Worm (Caenorhabditis elegans) whole organism, late embryonic: ENCODE measurements around the gene pcca-1.

Experiments used
- C08G9.2 ChIP-seq: sonication (generic microtip); optimal IDR thresholded peaks from 2 replicates; lab custom pipeline; 2016; ENCODE audit warnings: mild to moderate bottlenecking, missing genetic modification characterization, moderate library complexity, missing compliant biosample characterization
- K09A11.1 ChIP-seq: sonication (generic microtip); optimal IDR thresholded peaks from 2 replicates; lab custom pipeline; 2017; ENCODE audit warnings: antibody characterized with exemption, mild to moderate bottlenecking, missing genetic modification characterization, missing compliant biosample characterization; ENCODE audit not compliant: insufficient read depth
- Y22D7AL.16 ChIP-seq: sonication (generic microtip); optimal IDR thresholded peaks from 2 replicates; lab custom pipeline; 2016; ENCODE audit warnings: missing genetic modification characterization, missing compliant biosample characterization
- ahr-1 ChIP-seq: sonication (generic microtip); optimal IDR thresholded peaks from 2 replicates; lab custom pipeline; 2016; ENCODE audit warnings: missing genetic modification characterization, missing compliant biosample characterization
- ama-1 ChIP-seq: fragments of 150-350 bp; optimal IDR thresholded peaks from 2 replicates; lab custom pipeline; 2014
- ceh-14 ChIP-seq: sonication (generic microtip); optimal IDR thresholded peaks from 2 replicates; lab custom pipeline; 2016; ENCODE audit warnings: missing genotype, missing genetic modification characterization, missing compliant biosample characterization
- ceh-19 ChIP-seq: fragments of 200-800 bp; sonication (Bioruptor generic); optimal IDR thresholded peaks from 2 replicates; lab custom pipeline; 2018; ENCODE audit warnings: mild to moderate bottlenecking, missing genetic modification characterization, missing compliant biosample characterization
- ceh-2 ChIP-seq: sonication (generic microtip); optimal IDR thresholded peaks from 2 replicates; lab custom pipeline; 2016; ENCODE audit warnings: missing genotype, missing genetic modification characterization, missing compliant biosample characterization
- ceh-22 ChIP-seq: sonication (generic microtip); optimal IDR thresholded peaks from 2 replicates; lab custom pipeline; 2017; ENCODE audit warnings: missing biosample characterization, missing genetic modification characterization
- ceh-30 ChIP-seq: fragments of 150-350 bp; optimal IDR thresholded peaks from 2 replicates; lab custom pipeline; 2014; ENCODE audit warnings: missing biosample characterization, missing genetic modification characterization
- ceh-31 ChIP-seq: sonication (generic microtip); optimal IDR thresholded peaks from 2 replicates; lab custom pipeline; 2016; ENCODE audit warnings: missing genetic modification characterization, missing compliant biosample characterization
- ceh-34 ChIP-seq: sonication (generic microtip); optimal IDR thresholded peaks from 2 replicates; lab custom pipeline; 2016; ENCODE audit warnings: mild to moderate bottlenecking, missing genetic modification characterization, missing compliant biosample characterization
- ceh-45 ChIP-seq: fragments of 200-800 bp; sonication (Bioruptor generic); IDR thresholded peaks from 2 replicates; pipeline ENCODE4 v1.3.6; 2022; ENCODE audit warnings: missing genetic modification reagents, missing genetic modification characterization, missing compliant biosample characterization
- ceh-48 ChIP-seq: sonication (generic microtip); optimal IDR thresholded peaks from 2 replicates; lab custom pipeline; 2016; ENCODE audit warnings: missing genetic modification characterization, inconsistent platforms, missing compliant biosample characterization
- ceh-6 ChIP-seq: fragments of 200-800 bp; sonication (Bioruptor generic); optimal IDR thresholded peaks from 2 replicates; lab custom pipeline; 2018; ENCODE audit warnings: mild to moderate bottlenecking, missing genetic modification characterization, missing compliant biosample characterization
- che-1 ChIP-seq: sonication (generic microtip); optimal IDR thresholded peaks from 2 replicates; lab custom pipeline; 2016; ENCODE audit warnings: mild to moderate bottlenecking, missing genetic modification characterization, missing compliant biosample characterization
- elt-4 ChIP-seq: sonication (generic microtip); optimal IDR thresholded peaks from 2 replicates; lab custom pipeline; 2016; ENCODE audit warnings: missing genetic modification characterization, missing compliant biosample characterization
- ets-4 ChIP-seq: sonication (generic microtip); optimal IDR thresholded peaks from 2 replicates; lab custom pipeline; 2016; ENCODE audit warnings: missing genetic modification characterization, missing compliant biosample characterization
- fkh-10 ChIP-seq: fragments of 150-350 bp; optimal IDR thresholded peaks from 2 replicates; lab custom pipeline; 2014; ENCODE audit warnings: missing biosample characterization, missing genetic modification reagents, missing genetic modification characterization
- hlh-15 ChIP-seq: sonication (generic microtip); optimal IDR thresholded peaks from 2 replicates; lab custom pipeline; 2016; ENCODE audit warnings: missing genetic modification characterization, missing compliant biosample characterization
- madf-2 ChIP-seq: sonication (generic microtip); optimal IDR thresholded peaks from 2 replicates; lab custom pipeline; 2017; ENCODE audit warnings: missing genetic modification characterization, missing compliant biosample characterization
- mec-3 ChIP-seq: sonication (generic microtip); optimal IDR thresholded peaks from 2 replicates; lab custom pipeline; 2016; ENCODE audit warnings: borderline replicate concordance, missing genetic modification characterization, missing compliant biosample characterization
- nhr-232 ChIP-seq: sonication (generic microtip); optimal IDR thresholded peaks from 2 replicates; lab custom pipeline; 2016; ENCODE audit warnings: missing genetic modification characterization, missing compliant biosample characterization
- npax-4 ChIP-seq: sonication (generic microtip); optimal IDR thresholded peaks from 2 replicates; lab custom pipeline; 2016; ENCODE audit warnings: missing genetic modification characterization, missing compliant biosample characterization
- pag-3 ChIP-seq: sonication (generic microtip); optimal IDR thresholded peaks from 2 replicates; lab custom pipeline; 2016; ENCODE audit warnings: missing compliant biosample characterization, missing genetic modification characterization, borderline replicate concordance
- pat-9 ChIP-seq: fragments of 200-800 bp; sonication (Bioruptor generic); optimal IDR thresholded peaks from 2 replicates; lab custom pipeline; 2018; ENCODE audit warnings: mild to moderate bottlenecking, missing genetic modification characterization, moderate library complexity, missing compliant biosample characterization
- pqm-1 ChIP-seq: sonication (generic microtip); optimal IDR thresholded peaks from 2 replicates; lab custom pipeline; 2016; ENCODE audit warnings: missing genetic modification characterization, missing compliant biosample characterization
- sdc-2 ChIP-seq: sonication (generic microtip); optimal IDR thresholded peaks from 2 replicates; lab custom pipeline; 2016; ENCODE audit warnings: missing genotype, missing genetic modification characterization, missing compliant biosample characterization
- syd-9 ChIP-seq: sonication (generic microtip); optimal IDR thresholded peaks from 2 replicates; lab custom pipeline; 2016; ENCODE audit warnings: mild to moderate bottlenecking, missing genetic modification characterization, moderate library complexity, missing compliant biosample characterization
- ttx-3 ChIP-seq: sonication (generic microtip); optimal IDR thresholded peaks from 2 replicates; lab custom pipeline; 2016; ENCODE audit warnings: missing genetic modification reagents, missing genetic modification characterization, missing compliant biosample characterization
- unc-42 ChIP-seq: sonication (generic microtip); optimal IDR thresholded peaks from 2 replicates; lab custom pipeline; 2016; ENCODE audit warnings: missing genotype, missing genetic modification characterization, missing compliant biosample characterization
- unc-55 ChIP-seq: sonication (generic microtip); optimal IDR thresholded peaks from 2 replicates; lab custom pipeline; 2017; ENCODE audit warnings: missing biosample characterization, missing genetic modification reagents, missing genetic modification characterization
- ztf-16 ChIP-seq: sonication (generic microtip); optimal IDR thresholded peaks from 2 replicates; lab custom pipeline; 2017; ENCODE audit warnings: missing genetic modification characterization, missing compliant biosample characterization

pcca-1 gene

ce11 chrX:7689570-7689969 is 28.8 kb upstream of the pcca-1 start:
- TF ChIP-seq ahr-1 (tag; lab: Kevin White, UChicago): no peak
- no peak for TF ChIP-seq ttx-3 (tag; lab: Kevin White, UChicago)
- TF ChIP-seq ceh-19 (GFP tag; lab: Kevin White, UChicago): no peak
- TF ChIP-seq elt-4 (tag; lab: Kevin White, UChicago): no peak
- TF ChIP-seq nhr-232: no peak
- TF ChIP-seq ceh-14: no peak
- no peak for TF ChIP-seq madf-2 (tag; lab: Kevin White, UChicago)
- no peak for TF ChIP-seq pat-9
- TF ChIP-seq ceh-30: no peak
- no peak for TF ChIP-seq ets-4 (tag; lab: Kevin White, UChicago)
- TF ChIP-seq ama-1 (lab: Kevin White, UChicago): no peak
- TF ChIP-seq syd-9 (tag; lab: Kevin White, UChicago): no peak
- TF ChIP-seq K09A11.1 (tag; lab: Kevin White, UChicago): no peak

DNA sequence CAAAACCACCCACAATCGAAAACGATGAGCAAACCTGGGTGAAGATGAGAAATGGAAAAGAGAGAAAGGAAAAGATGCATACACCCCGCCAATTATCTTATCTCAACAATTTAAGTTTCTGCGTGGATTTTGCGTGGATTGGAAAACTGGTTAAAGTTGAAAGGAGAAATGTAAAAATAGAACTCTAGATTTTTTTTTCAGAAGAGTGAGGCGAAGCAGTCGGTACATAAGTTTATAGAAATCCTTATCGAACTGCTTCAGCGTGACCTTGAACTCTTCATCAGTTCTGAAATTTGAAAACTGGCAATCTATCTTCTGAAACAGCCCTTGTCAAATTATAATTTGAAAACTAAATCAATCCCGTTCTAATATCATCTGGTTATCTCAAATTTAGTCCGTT is 28.3 kb upstream of the pcca-1 start, which contains the start of gene clik-2:
TSS of gene clik-2 (minus strand) at position 101 of the 400 bp plus-strand sequence.
- TF ChIP-seq mec-3 (tag; lab: Kevin White, UChicago): no peak
- TF ChIP-seq C08G9.2 (tag; lab: Kevin White, UChicago): no peak
- no peak for TF ChIP-seq unc-42 (tag; lab: Kevin White, UChicago)
- TF ChIP-seq Y22D7AL.16 (tag; lab: Kevin White, UChicago): no peak
- no peak for TF ChIP-seq ceh-19 (GFP tag; lab: Kevin White, UChicago)
- TF ChIP-seq ceh-6: no peak
- TF ChIP-seq pag-3 (tag; lab: Kevin White, UChicago): no peak
- no peak for TF ChIP-seq sdc-2 (tag; lab: Kevin White, UChicago)
- no peak for TF ChIP-seq ceh-30
- no peak for TF ChIP-seq che-1 (tag; lab: Kevin White, UChicago)
- TF ChIP-seq ceh-2 (tag; lab: Kevin White, UChicago): no peak
- TF ChIP-seq unc-55 (GFP tag; lab: Kevin White, UChicago): no peak
- TF ChIP-seq ceh-34: no peak
- TF ChIP-seq pqm-1 (tag; lab: Kevin White, UChicago): no peak
- TF ChIP-seq hlh-15 (tag; lab: Kevin White, UChicago): no peak
- TF ChIP-seq ztf-16: no peak
- TF ChIP-seq K09A11.1 (tag; lab: Kevin White, UChicago): no peak
- no peak for TF ChIP-seq npax-4 (tag; lab: Kevin White, UChicago)
- TF ChIP-seq fkh-10 (GFP tag; lab: Kevin White, UChicago): no peak

DNA sequence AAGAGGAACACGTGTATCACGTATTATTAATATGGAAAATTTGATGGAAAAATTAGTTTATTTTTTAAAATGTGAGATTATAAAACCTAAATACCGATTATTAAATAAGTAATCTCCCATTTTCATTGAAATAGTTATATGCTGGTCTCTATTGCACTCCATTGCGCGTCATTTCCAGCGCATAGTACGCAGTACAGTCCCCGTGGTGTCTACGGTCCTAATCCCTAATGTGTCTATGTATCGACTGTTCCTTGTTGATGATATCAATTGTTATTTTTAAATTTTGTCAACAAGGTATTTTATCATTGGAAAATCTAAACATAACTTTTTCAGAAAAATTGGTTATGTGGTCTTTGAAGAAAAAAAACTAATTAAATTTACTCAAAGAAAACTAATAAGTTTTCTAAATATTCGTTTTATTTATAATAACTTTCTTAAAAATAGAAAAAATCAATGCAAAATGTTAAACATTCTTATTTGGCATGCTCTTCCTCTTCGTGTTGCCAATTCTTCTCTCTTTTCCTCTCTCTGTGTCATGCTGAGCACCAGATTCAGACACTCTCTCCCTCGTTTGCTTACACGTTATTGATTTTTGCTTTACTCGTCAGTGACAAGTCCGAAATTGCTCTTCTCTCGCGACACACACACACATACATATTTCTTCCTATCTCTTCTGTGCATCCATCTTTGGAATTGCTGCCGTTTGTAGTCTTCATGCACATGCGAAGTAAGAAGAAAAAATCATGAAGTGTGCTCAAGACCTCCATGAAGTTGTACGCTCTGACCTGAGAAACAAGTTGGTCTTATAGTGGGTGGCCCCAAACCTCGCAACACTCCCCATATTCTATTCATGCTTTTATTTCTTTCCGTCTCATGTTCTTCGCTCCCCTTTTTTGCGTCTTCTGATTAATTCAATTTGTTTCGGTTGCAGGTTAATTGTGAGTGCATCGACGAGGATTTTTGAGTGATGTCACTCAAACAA is 21.5 kb upstream of the pcca-1 start, which contains the start of gene unc-18:
TSS of gene unc-18 (plus strand) at position 932 of the 982 bp plus-strand sequence.
- TF ChIP-seq ceh-45 (no peak), ceh-48 (peak; percentile 97), unc-42 (tag; lab: Kevin White, UChicago) (peak; percentile 69), ceh-22 (tag; lab: Kevin White, UChicago) (no peak), ztf-16 (no peak), ceh-31 (peak; percentile 34)

DNA sequence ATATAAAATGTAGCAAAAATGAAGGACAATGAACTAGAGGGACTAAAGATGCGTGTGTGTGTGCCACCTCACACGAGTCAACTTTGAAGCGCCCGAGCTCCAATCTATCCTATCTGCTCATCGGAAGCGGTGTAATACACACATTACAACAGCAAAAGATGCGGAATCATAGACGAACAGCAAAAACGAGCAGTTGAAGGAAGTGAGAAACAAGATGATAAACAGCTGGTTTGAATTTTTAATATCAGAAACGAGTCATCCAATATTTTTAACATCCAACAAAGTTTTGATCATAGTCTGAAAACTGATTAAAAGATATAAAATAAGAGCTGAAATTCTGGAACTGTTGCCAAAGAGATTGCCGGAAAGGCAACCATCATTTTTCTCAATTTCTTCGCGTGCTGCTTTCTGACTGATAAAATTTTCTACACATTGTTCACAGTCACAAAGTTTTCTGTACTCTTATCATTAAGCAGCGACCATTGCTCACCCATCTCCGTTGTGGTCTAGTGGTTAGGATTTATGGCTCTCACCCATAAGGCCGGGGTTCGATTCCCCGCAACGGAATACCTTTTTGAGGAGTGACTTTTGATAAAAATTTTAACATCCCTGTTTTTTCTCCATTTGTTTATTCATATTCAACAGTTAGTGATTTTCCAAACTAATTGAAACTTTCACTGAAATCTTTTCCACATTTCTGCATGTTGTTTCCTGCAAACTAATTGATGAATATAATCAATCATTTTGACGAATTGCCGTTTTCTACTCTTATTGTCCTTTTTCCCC is 20.0 kb upstream of the pcca-1 start, which contains the start of gene stn-2:
TSS of gene stn-2 (minus strand) at position 75 of the 786 bp plus-strand sequence.
- TF ChIP-seq unc-55 (GFP tag; lab: Kevin White, UChicago) (peak; percentile 40), ets-4 (tag; lab: Kevin White, UChicago) (no peak)
